Worm (Caenorhabditis elegans) whole organism, late embryonic: ENCODE measurements around the gene ugt-33.

Source experiments
- C08G9.2 ChIP-seq: sonication (generic microtip); optimal IDR thresholded peaks from 2 replicates; lab custom pipeline; 2016; ENCODE audit warnings: mild to moderate bottlenecking, missing genetic modification characterization, moderate library complexity, missing compliant biosample characterization
- F13H6.1 ChIP-seq: sonication (generic microtip); optimal IDR thresholded peaks from 2 replicates; lab custom pipeline; 2016; ENCODE audit warnings: missing genetic modification characterization, missing compliant biosample characterization
- T23F11.4 ChIP-seq: fragments of 200-800 bp; sonication (Bioruptor generic); optimal IDR thresholded peaks from 2 replicates; lab custom pipeline; 2018; ENCODE audit warnings: mild to moderate bottlenecking, missing genetic modification characterization, missing compliant biosample characterization
- Y22D7AL.16 ChIP-seq: sonication (generic microtip); optimal IDR thresholded peaks from 2 replicates; lab custom pipeline; 2016; ENCODE audit warnings: missing genetic modification characterization, missing compliant biosample characterization
- ceh-14 ChIP-seq: sonication (generic microtip); optimal IDR thresholded peaks from 2 replicates; lab custom pipeline; 2016; ENCODE audit warnings: missing genotype, missing genetic modification characterization, missing compliant biosample characterization
- ceh-18 ChIP-seq: sonication (generic microtip); optimal IDR thresholded peaks from 2 replicates; lab custom pipeline; 2016; ENCODE audit warnings: missing genetic modification characterization, missing compliant biosample characterization
- ceh-19 ChIP-seq: fragments of 200-800 bp; sonication (Bioruptor generic); optimal IDR thresholded peaks from 2 replicates; lab custom pipeline; 2018; ENCODE audit warnings: mild to moderate bottlenecking, missing genetic modification characterization, missing compliant biosample characterization
- ceh-2 ChIP-seq: sonication (generic microtip); optimal IDR thresholded peaks from 2 replicates; lab custom pipeline; 2016; ENCODE audit warnings: missing genotype, missing genetic modification characterization, missing compliant biosample characterization
- ceh-22 ChIP-seq: sonication (generic microtip); optimal IDR thresholded peaks from 2 replicates; lab custom pipeline; 2017; ENCODE audit warnings: missing biosample characterization, missing genetic modification characterization
- ceh-30 ChIP-seq: fragments of 150-350 bp; optimal IDR thresholded peaks from 2 replicates; lab custom pipeline; 2014; ENCODE audit warnings: missing biosample characterization, missing genetic modification characterization
- ceh-31 ChIP-seq: sonication (generic microtip); optimal IDR thresholded peaks from 2 replicates; lab custom pipeline; 2016; ENCODE audit warnings: missing genetic modification characterization, missing compliant biosample characterization
- ceh-34 ChIP-seq: sonication (generic microtip); optimal IDR thresholded peaks from 2 replicates; lab custom pipeline; 2016; ENCODE audit warnings: mild to moderate bottlenecking, missing genetic modification characterization, missing compliant biosample characterization
- ceh-48 ChIP-seq: sonication (generic microtip); optimal IDR thresholded peaks from 2 replicates; lab custom pipeline; 2016; ENCODE audit warnings: missing genetic modification characterization, inconsistent platforms, missing compliant biosample characterization
- ceh-6 ChIP-seq: fragments of 200-800 bp; sonication (Bioruptor generic); optimal IDR thresholded peaks from 2 replicates; lab custom pipeline; 2018; ENCODE audit warnings: mild to moderate bottlenecking, missing genetic modification characterization, missing compliant biosample characterization
- dve-1 ChIP-seq: sonication (generic microtip); optimal IDR thresholded peaks from 2 replicates; lab custom pipeline; 2017; ENCODE audit warnings: antibody characterized with exemption, mild to moderate bottlenecking, missing genetic modification characterization, missing compliant biosample characterization
- elt-2 ChIP-seq: sonication (generic microtip); optimal IDR thresholded peaks from 2 replicates; lab custom pipeline; 2016; ENCODE audit warnings: missing genetic modification reagents, missing genetic modification characterization, missing compliant biosample characterization
- elt-4 ChIP-seq: sonication (generic microtip); optimal IDR thresholded peaks from 2 replicates; lab custom pipeline; 2016; ENCODE audit warnings: missing genetic modification characterization, missing compliant biosample characterization
- ets-4 ChIP-seq: sonication (generic microtip); optimal IDR thresholded peaks from 2 replicates; lab custom pipeline; 2016; ENCODE audit warnings: missing genetic modification characterization, missing compliant biosample characterization
- eyg-1 ChIP-seq: sonication (generic microtip); optimal IDR thresholded peaks from 2 replicates; lab custom pipeline; 2016; ENCODE audit warnings: missing genotype, missing genetic modification characterization, missing compliant biosample characterization
- fax-1 ChIP-seq: sonication (generic microtip); optimal IDR thresholded peaks from 2 replicates; lab custom pipeline; 2016; ENCODE audit warnings: missing genotype, missing genetic modification characterization, missing compliant biosample characterization
- fkh-10 ChIP-seq: fragments of 150-350 bp; optimal IDR thresholded peaks from 2 replicates; lab custom pipeline; 2014; ENCODE audit warnings: missing biosample characterization, missing genetic modification reagents, missing genetic modification characterization
- fkh-6 ChIP-seq: sonication (generic microtip); optimal IDR thresholded peaks from 2 replicates; lab custom pipeline; 2016; ENCODE audit warnings: missing genetic modification characterization, missing compliant biosample characterization
- gmeb-2 ChIP-seq: sonication (generic microtip); optimal IDR thresholded peaks from 2 replicates; lab custom pipeline; 2016; ENCODE audit warnings: missing genetic modification characterization, inconsistent platforms, missing compliant biosample characterization
- hlh-13 ChIP-seq: fragments of 200-800 bp; sonication (Bioruptor generic); optimal IDR thresholded peaks from 2 replicates; lab custom pipeline; 2018; ENCODE audit warnings: mild to moderate bottlenecking, missing genetic modification characterization, missing compliant biosample characterization
- hlh-15 ChIP-seq: sonication (generic microtip); optimal IDR thresholded peaks from 2 replicates; lab custom pipeline; 2016; ENCODE audit warnings: missing genetic modification characterization, missing compliant biosample characterization
- hlh-30 ChIP-seq: sonication (generic microtip); optimal IDR thresholded peaks from 2 replicates; lab custom pipeline; 2017; ENCODE audit warnings: antibody characterized with exemption, missing genetic modification characterization, missing compliant biosample characterization; ENCODE audit not compliant: insufficient read depth
- hlh-8 ChIP-seq: sonication (generic microtip); optimal IDR thresholded peaks from 2 replicates; lab custom pipeline; 2016; ENCODE audit warnings: missing genotype, missing genetic modification characterization, missing compliant biosample characterization
- lim-6 ChIP-seq: sonication (generic microtip); optimal IDR thresholded peaks from 2 replicates; lab custom pipeline; 2016; ENCODE audit warnings: missing genetic modification characterization, missing compliant biosample characterization
- nfya-1 ChIP-seq: sonication (generic microtip); optimal IDR thresholded peaks from 2 replicates; lab custom pipeline; 2017; ENCODE audit warnings: missing genetic modification characterization, mild to moderate bottlenecking, missing compliant biosample characterization, antibody characterized with exemption, moderate library complexity
- nhr-232 ChIP-seq: sonication (generic microtip); optimal IDR thresholded peaks from 2 replicates; lab custom pipeline; 2016; ENCODE audit warnings: missing genetic modification characterization, missing compliant biosample characterization
- odd-2 ChIP-seq: sonication (generic microtip); optimal IDR thresholded peaks from 2 replicates; lab custom pipeline; 2017; ENCODE audit warnings: antibody characterized with exemption, mild to moderate bottlenecking, missing genetic modification characterization, missing compliant biosample characterization
- pag-3 ChIP-seq: sonication (generic microtip); optimal IDR thresholded peaks from 2 replicates; lab custom pipeline; 2016; ENCODE audit warnings: missing compliant biosample characterization, missing genetic modification characterization, borderline replicate concordance
- pax-1 ChIP-seq: fragments of 150-350 bp; optimal IDR thresholded peaks from 2 replicates; lab custom pipeline; 2014; ENCODE audit warnings: missing biosample characterization, missing genetic modification characterization
- pqm-1 ChIP-seq: sonication (generic microtip); optimal IDR thresholded peaks from 2 replicates; lab custom pipeline; 2016; ENCODE audit warnings: missing genetic modification characterization, missing compliant biosample characterization
- sox-2 ChIP-seq: fragments of 200-800 bp; sonication (Bioruptor generic); IDR thresholded peaks from 2 replicates; pipeline ENCODE4 v1.3.6; 2022; ENCODE audit warnings: missing genetic modification reagents, missing genetic modification characterization, missing compliant biosample characterization
- tbx-2 ChIP-seq: sonication (generic microtip); optimal IDR thresholded peaks from 2 replicates; lab custom pipeline; 2016; ENCODE audit warnings: missing genetic modification characterization, missing compliant biosample characterization
- tbx-7 ChIP-seq: sonication (generic microtip); optimal IDR thresholded peaks from 2 replicates; lab custom pipeline; 2016; ENCODE audit warnings: missing genotype, missing genetic modification characterization, missing compliant biosample characterization
- ttx-3 ChIP-seq: sonication (generic microtip); optimal IDR thresholded peaks from 2 replicates; lab custom pipeline; 2016; ENCODE audit warnings: missing genetic modification reagents, missing genetic modification characterization, missing compliant biosample characterization
- unc-42 ChIP-seq: sonication (generic microtip); optimal IDR thresholded peaks from 2 replicates; lab custom pipeline; 2016; ENCODE audit warnings: missing genotype, missing genetic modification characterization, missing compliant biosample characterization
- unc-55 ChIP-seq: sonication (generic microtip); optimal IDR thresholded peaks from 2 replicates; lab custom pipeline; 2017; ENCODE audit warnings: missing biosample characterization, missing genetic modification reagents, missing genetic modification characterization
- unc-86 ChIP-seq: sonication (generic microtip); optimal IDR thresholded peaks from 2 replicates; lab custom pipeline; 2016; ENCODE audit warnings: missing genetic modification characterization, missing compliant biosample characterization
- zip-5 ChIP-seq: sonication (generic microtip); optimal IDR thresholded peaks from 2 replicates; lab custom pipeline; 2016; ENCODE audit warnings: missing genetic modification characterization, missing compliant biosample characterization

Gene ugt-33

DNA sequence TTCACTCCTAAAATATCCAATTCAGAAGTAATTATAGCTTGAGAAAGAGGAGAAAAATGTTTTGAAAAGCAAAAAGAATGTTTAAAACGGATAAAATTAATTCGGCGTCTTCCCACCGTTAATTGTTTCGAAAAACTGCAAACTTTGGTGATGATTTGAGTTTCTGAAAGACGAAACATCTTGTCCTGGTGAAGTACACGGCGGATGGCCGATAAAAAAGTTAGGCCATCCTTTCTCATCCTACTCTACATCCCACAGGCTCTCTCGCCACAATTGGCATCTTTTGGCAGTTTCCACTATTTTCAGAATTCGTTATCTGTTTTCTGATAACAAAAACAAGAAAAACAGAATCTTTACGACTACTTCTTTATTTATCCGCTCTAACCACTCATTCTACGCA lies 32.7 kb downstream of the ugt-33 start, which contains the start of the genes C35A5.8 and hda-11 (continued):
- TF ChIP-seq C08G9.2 (peak; percentile 96), nfya-1 (peak; percentile 8), hlh-13 (GFP tag; lab: Kevin White, UChicago) (no peak), zip-5 (tag; lab: Kevin White, UChicago) (peak; percentile 62), lim-6 (peak; percentile 63), hlh-15 (tag; lab: Kevin White, UChicago) (peak; percentile 1), ets-4 (tag; lab: Kevin White, UChicago) (peak; percentile 89), F13H6.1 (tag; lab: Kevin White, UChicago) (peak; percentile 65), tbx-7 (tag; lab: Kevin White, UChicago) (peak; percentile 88), ttx-3 (peak; percentile 25), ceh-2 (tag; lab: Kevin White, UChicago) (peak; percentile 91), ceh-34 (peak; percentile 48), tbx-2 (peak; percentile 90), ceh-18 (tag; lab: Kevin White, UChicago) (peak; percentile 15), fkh-10 (GFP tag; lab: Kevin White, UChicago) (no peak), elt-2 (tag; lab: Kevin White, UChicago) (peak; percentile 78), hlh-8 (tag; lab: Kevin White, UChicago) (peak; percentile 82), ceh-22 (tag; lab: Kevin White, UChicago) (no peak), sox-2 (GFP tag; lab: Robert Waterston, UW) (no peak), gmeb-2 (tag; lab: Kevin White, UChicago) (no peak)

DNA sequence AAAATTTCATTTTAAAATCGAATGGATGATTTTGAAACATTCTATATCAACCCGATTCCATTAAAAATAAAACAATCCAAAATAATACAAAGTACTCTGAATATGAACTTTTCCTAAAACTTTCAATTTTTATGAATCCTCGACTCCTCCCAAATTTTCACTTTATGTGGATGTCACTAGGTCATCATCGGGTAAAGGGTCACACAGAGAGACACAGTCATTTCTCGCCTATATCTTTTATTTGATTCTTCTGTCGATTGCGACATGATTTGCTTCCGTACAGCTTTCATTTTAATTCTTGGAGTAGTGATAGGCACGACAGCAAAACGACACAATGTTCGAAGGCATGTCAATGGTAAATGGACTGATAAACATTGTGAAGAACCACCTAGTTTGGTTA lies 35.3 kb downstream of the ugt-33 start, which contains the start of gene F25D1.3:
F25D1.3 (plus strand) TSS at position 225 of the 400 bp plus-strand sequence.
- TF ChIP-seq ceh-22 (tag; lab: Kevin White, UChicago) (no peak), ceh-18 (tag; lab: Kevin White, UChicago) (no peak), ceh-19 (GFP tag; lab: Kevin White, UChicago) (no peak), hlh-15 (tag; lab: Kevin White, UChicago) (no peak), nhr-232 (tag; lab: Kevin White, UChicago) (no peak), sox-2 (GFP tag; lab: Robert Waterston, UW) (no peak), Y22D7AL.16 (tag; lab: Kevin White, UChicago) (no peak), odd-2 (tag; lab: Kevin White, UChicago) (no peak), unc-42 (tag; lab: Kevin White, UChicago) (no peak), ceh-30 (no peak), ceh-31 (tag; lab: Kevin White, UChicago) (no peak), unc-86 (tag; lab: Kevin White, UChicago) (no peak)

DNA sequence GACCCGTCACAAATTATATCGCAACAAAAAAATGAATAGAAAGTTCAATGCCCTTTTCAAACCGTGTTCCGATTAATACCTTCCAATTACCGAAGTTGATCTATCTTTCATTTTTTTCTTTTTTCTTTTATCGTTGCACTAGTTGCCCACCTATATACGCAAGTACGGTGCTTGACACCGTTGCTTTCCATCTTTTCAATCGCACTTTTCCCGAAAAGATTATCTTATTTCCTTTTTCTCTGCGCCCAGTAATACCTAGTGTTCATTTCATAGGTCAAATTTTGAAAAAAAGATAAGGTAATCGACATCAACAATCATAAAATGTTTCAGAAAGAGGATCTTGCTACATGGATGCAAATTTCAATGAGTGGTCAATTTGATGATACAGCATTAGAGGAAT lies 36.4 kb downstream of the ugt-33 start:
- TF ChIP-seq dve-1 (tag; lab: Kevin White, UChicago) (no peak), hlh-8 (tag; lab: Kevin White, UChicago) (no peak), elt-4 (tag; lab: Kevin White, UChicago) (no peak), C08G9.2 (no peak), ceh-14 (tag; lab: Kevin White, UChicago) (no peak), ceh-31 (tag; lab: Kevin White, UChicago) (no peak), fax-1 (no peak)
- TF ChIP-seq, all 69 proteins: peak for 0

DNA sequence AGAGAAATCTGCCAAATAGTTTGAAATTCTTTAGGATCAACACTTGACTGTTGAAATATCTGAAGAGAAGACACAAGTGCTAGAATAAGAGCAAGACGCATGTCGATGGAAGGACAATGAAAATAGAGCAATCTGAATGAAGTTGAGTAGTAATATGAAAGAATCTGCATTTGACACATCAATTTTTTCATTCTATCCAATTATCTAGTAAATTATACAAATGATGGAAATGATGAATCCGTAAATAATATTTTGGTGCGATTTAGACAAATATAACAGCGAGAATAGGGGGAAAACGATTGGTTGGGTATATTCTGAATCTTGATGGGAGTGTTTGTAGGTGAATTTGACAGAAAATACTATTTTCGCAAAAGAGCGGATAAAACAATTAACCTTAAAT lies 39.5 kb downstream of the ugt-33 start, which contains the start of gene txt-10:
txt-10 (minus strand) TSS at position 101 of the 400 bp plus-strand sequence.
- TF ChIP-seq nhr-232 (tag; lab: Kevin White, UChicago): no peak
- TF ChIP-seq ceh-6: no peak
- no peak for TF ChIP-seq hlh-30 (tag; lab: Kevin White, UChicago)
- TF ChIP-seq eyg-1 (tag; lab: Kevin White, UChicago): no peak
- TF ChIP-seq pax-1: no peak
- no peak for TF ChIP-seq T23F11.4 (GFP tag; lab: Kevin White, UChicago)
- no peak for TF ChIP-seq unc-86 (tag; lab: Kevin White, UChicago)
- no peak for TF ChIP-seq unc-55 (GFP tag; lab: Kevin White, UChicago)
- TF ChIP-seq nfya-1: no peak
- TF ChIP-seq odd-2 (tag; lab: Kevin White, UChicago): no peak
- no peak for TF ChIP-seq fkh-6
- TF ChIP-seq pqm-1 (tag; lab: Kevin White, UChicago): no peak
- no peak for TF ChIP-seq elt-4 (tag; lab: Kevin White, UChicago)
- no peak for TF ChIP-seq pag-3
- no peak for TF ChIP-seq ttx-3
- no peak for TF ChIP-seq ceh-48 (tag; lab: Kevin White, UChicago)
- TF ChIP-seq ceh-19 (GFP tag; lab: Kevin White, UChicago): no peak
- no peak for TF ChIP-seq ceh-34
- TF ChIP-seq unc-42 (tag; lab: Kevin White, UChicago): no peak
